Fruit fly (Drosophila melanogaster): ENCODE data around the gene Grp170.

- TF ChIP-seq CG9705 (GFP tag; optimal IDR thresholded peaks at IDR 0.05) (no peak), rgr (GFP tag; optimal IDR thresholded peaks at IDR 0.05) (peak; percentile 56), h (GFP tag; optimal IDR thresholded peaks at IDR 0.05) (peak; percentile 72), usp (GFP tag; optimal IDR thresholded peaks at IDR 0.05) (no peak), lola (GFP tag; optimal IDR thresholded peaks at IDR 0.05) (no peak), pan (optimal IDR thresholded peaks at IDR 0.05) (no peak), ey (GFP tag; optimal IDR thresholded peaks at IDR 0.05) (peak; percentile 58), Abd-B (GFP tag; optimal IDR thresholded peaks at IDR 0.05) (no peak), br (GFP tag; optimal IDR thresholded peaks at IDR 0.05) (peak; percentile 56), psq (GFP tag; optimal IDR thresholded peaks at IDR 0.05) (peak; percentile 37), Rel (GFP tag; optimal IDR thresholded peaks at IDR 0.05) (no peak), Rel (tag; optimal IDR thresholded peaks at IDR 0.05) (peak; percentile 97), dl (GFP tag; optimal IDR thresholded peaks at IDR 0.05; ENCODE audit: insufficient read depth in 1 of 2, partially characterized antibody in 2 of 2) (peak in 1 of 2 experiments; percentile 81), Vsx2 (GFP tag; optimal IDR thresholded peaks at IDR 0.05; ENCODE audit: partially characterized antibody) (no peak), N (GFP tag; optimal IDR thresholded peaks at IDR 0.05) (no peak)
These were observed 19.9 kb upstream of the Grp170 start for dm6 chrX:2294474-2295434.

Data from whole organism, wandering third instar larva.